Worm (Caenorhabditis elegans) whole organism, midembryonic: ENCODE results near the gene nono-1.

Experiments used
- cog-1 ChIP-seq: sonication (generic microtip); optimal IDR thresholded peaks from 2 replicates; lab custom pipeline; 2016; ENCODE audit warnings: missing genetic modification characterization, missing compliant biosample characterization
- flt-1 ChIP-seq: fragments of 200-800 bp; sonication (Bioruptor generic); IDR thresholded peaks from 2 replicates; pipeline ENCODE4 v1.3.6; 2022; ENCODE audit warnings: missing genetic modification characterization, missing compliant biosample characterization
- med-1 ChIP-seq: sonication (generic microtip); optimal IDR thresholded peaks from 2 replicates; lab custom pipeline; 2017; ENCODE audit warnings: missing genetic modification characterization, mild to moderate bottlenecking, missing compliant biosample characterization, antibody characterized with exemption, missing genetic modification reagents; ENCODE audit not compliant: insufficient read depth
- ztf-23 ChIP-seq: fragments of 200-800 bp; sonication (Bioruptor generic); IDR thresholded peaks from 2 replicates; pipeline ENCODE4 v1.3.6; 2022; ENCODE audit warnings: missing genetic modification reagents, missing genetic modification characterization, missing compliant biosample characterization
- ztf-29 ChIP-seq: fragments of 200-800 bp; sonication (Bioruptor generic); IDR thresholded peaks from 2 replicates; pipeline ENCODE4 v1.3.6; 2022; ENCODE audit warnings: missing genetic modification reagents, missing genetic modification characterization, missing compliant biosample characterization

DNA sequence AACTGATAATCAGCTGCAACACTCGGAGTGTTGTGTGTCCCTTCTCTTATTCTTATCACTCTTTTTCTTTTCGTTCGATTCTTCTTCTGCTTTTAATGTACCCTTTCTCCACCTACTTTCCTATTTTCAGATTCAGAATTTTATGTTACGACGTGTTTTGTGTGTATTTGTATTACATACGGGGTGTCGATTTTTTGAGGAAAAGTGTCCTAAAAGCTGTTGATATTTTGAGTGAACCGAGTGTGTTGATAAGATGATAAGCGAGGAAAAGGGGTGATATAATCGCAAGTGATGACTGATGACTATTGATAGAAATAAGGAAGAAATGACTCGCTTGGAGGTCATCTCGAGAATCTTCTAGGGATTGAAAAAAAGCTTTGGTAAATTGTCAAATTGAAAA, 23.4 kb upstream of the nono-1 start:
- TF ChIP-seq med-1: no peak
- TF ChIP-seq ztf-29 (GFP tag; lab: Robert Waterston, UW): no peak
- no peak for TF ChIP-seq cog-1 (tag; lab: Kevin White, UChicago)
- no peak for TF ChIP-seq flt-1 (GFP tag; lab: Robert Waterston, UW)
- TF ChIP-seq ztf-23 (GFP tag; lab: Robert Waterston, UW): no peak
